Fruit fly (Drosophila melanogaster) whole organism, embryonic: ENCODE results near the gene msn.

ENCODE experiments used
- ATbp ChIP-seq: fragments of 200-800 bp; sonication (Bioruptor generic); optimal IDR thresholded peaks from 2 replicates; lab custom pipeline; 2017; ENCODE audit warnings: missing biosample characterization, mild to moderate bottlenecking, missing genetic modification characterization, missing genetic modification reagents
- Aef1 ChIP-seq: fragments of 200-800 bp; sonication (Bioruptor generic); IDR thresholded peaks from 3 replicates; pipeline ENCODE4 v1.3.6; 2022; ENCODE audit warnings: missing biosample characterization, missing genetic modification characterization
- Atf-2 ChIP-seq: fragments of 200-800 bp; sonication (Bioruptor generic); optimal IDR thresholded peaks from 2 replicates; lab custom pipeline; 2016; ENCODE audit warnings: missing biosample characterization, missing genetic modification characterization
- BEAF-32 ChIP-seq: fragments of 200-800 bp; sonication (Bioruptor generic); optimal IDR thresholded peaks from 3 replicates; lab custom pipeline; 2017; ENCODE audit warnings: missing biosample characterization, missing genetic modification characterization, mild to moderate bottlenecking, moderate library complexity, missing genetic modification reagents
- CG10321 ChIP-seq: fragments of 200-800 bp; sonication (Bioruptor generic); IDR thresholded peaks from 2 replicates; pipeline ENCODE4 v1.3.6; 2022; ENCODE audit warnings: missing biosample characterization, missing genetic modification characterization
- CG11247 ChIP-seq: fragments of 200-800 bp; sonication (Bioruptor generic); IDR thresholded peaks from 2 replicates; pipeline ENCODE4 v1.3.6; 2022; ENCODE audit warnings: missing biosample characterization, missing genetic modification characterization
- CG11456 ChIP-seq: fragments of 200-800 bp; sonication (Bioruptor generic); IDR thresholded peaks from 3 replicates; pipeline ENCODE4 v1.3.6; 2022; ENCODE audit warnings: missing biosample characterization, missing genetic modification characterization
- CG12071 ChIP-seq: fragments of 200-800 bp; sonication (Bioruptor generic); optimal IDR thresholded peaks from 3 replicates; lab custom pipeline; 2018; ENCODE audit warnings: missing biosample characterization, mild to moderate bottlenecking, missing genetic modification characterization
- CG12769 ChIP-seq: fragments of 200-800 bp; sonication (Bioruptor generic); optimal IDR thresholded peaks from 2 replicates; lab custom pipeline; 2019; ENCODE audit warnings: missing biosample characterization, mild to moderate bottlenecking, missing genetic modification characterization, moderate library complexity
- CG15011 ChIP-seq: fragments of 200-800 bp; sonication (Bioruptor generic); optimal IDR thresholded peaks from 3 replicates; lab custom pipeline; 2018; ENCODE audit warnings: missing biosample characterization, mild to moderate bottlenecking, missing genetic modification characterization
- CG15073 ChIP-seq: fragments of 200-800 bp; sonication (Bioruptor generic); optimal IDR thresholded peaks from 2 replicates; lab custom pipeline; 2016; ENCODE audit warnings: missing biosample characterization, missing genetic modification characterization
- CG17328 ChIP-seq: fragments of 200-800 bp; sonication (Bioruptor generic); IDR thresholded peaks from 2 replicates; pipeline ENCODE4 v1.3.6; 2022; ENCODE audit warnings: missing biosample characterization, missing genetic modification characterization
- CG17385 ChIP-seq: fragments of 200-800 bp; sonication (Bioruptor generic); optimal IDR thresholded peaks from 3 replicates; lab custom pipeline; 2018; ENCODE audit warnings: missing biosample characterization, mild to moderate bottlenecking, missing genetic modification characterization
- CG17802 ChIP-seq: fragments of 200-800 bp; sonication (Bioruptor generic); optimal IDR thresholded peaks from 2 replicates; lab custom pipeline; 2018; ENCODE audit warnings: missing biosample characterization, mild to moderate bottlenecking, missing genetic modification characterization, moderate library complexity
- CG1792 ChIP-seq: fragments of 200-800 bp; sonication (Bioruptor generic); optimal IDR thresholded peaks from 2 replicates; lab custom pipeline; 2016; ENCODE audit warnings: missing biosample characterization, missing genetic modification characterization
- CG18476 ChIP-seq: fragments of 200-800 bp; sonication (Bioruptor generic); optimal IDR thresholded peaks from 2 replicates; lab custom pipeline; 2016; ENCODE audit warnings: missing biosample characterization, mild to moderate bottlenecking, missing genetic modification characterization
- CG30020 ChIP-seq: fragments of 200-800 bp; optimal IDR thresholded peaks from 2 replicates; lab custom pipeline; 2019; ENCODE audit warnings: missing biosample characterization, mild to moderate bottlenecking, missing genetic modification characterization, moderate library complexity
- CG3163 ChIP-seq: fragments of 200-800 bp; sonication (Bioruptor generic); optimal IDR thresholded peaks from 3 replicates; lab custom pipeline; 2016; ENCODE audit warnings: missing biosample characterization, missing genetic modification characterization
- CG33557 ChIP-seq: fragments of 200-800 bp; sonication (Bioruptor generic); optimal IDR thresholded peaks from 2 replicates; lab custom pipeline; 2019; ENCODE audit warnings: missing biosample characterization, mild to moderate bottlenecking, missing genetic modification characterization, moderate library complexity
- CG34376 ChIP-seq: fragments of 200-800 bp; sonication (Bioruptor generic); optimal IDR thresholded peaks from 2 replicates; lab custom pipeline; 2018; ENCODE audit warnings: missing biosample characterization, mild to moderate bottlenecking, missing genetic modification characterization
- CG5245 ChIP-seq: fragments of 200-800 bp; sonication (Bioruptor generic); optimal IDR thresholded peaks from 3 replicates; lab custom pipeline; 2016; ENCODE audit warnings: missing biosample characterization, missing genetic modification characterization
- CG6689 ChIP-seq: fragments of 200-800 bp; sonication (Bioruptor generic); IDR thresholded peaks from 2 replicates; pipeline ENCODE4 v1.3.6; 2022; ENCODE audit warnings: missing biosample characterization, missing genetic modification characterization
- CG7271 ChIP-seq: fragments of 200-800 bp; sonication (Bioruptor generic); optimal IDR thresholded peaks from 2 replicates; lab custom pipeline; 2018; ENCODE audit warnings: missing biosample characterization, mild to moderate bottlenecking, missing genetic modification characterization, moderate library complexity
- CG9215 ChIP-seq: fragments of 200-800 bp; sonication (Bioruptor generic); IDR thresholded peaks from 2 replicates; pipeline ENCODE4 v1.3.6; 2022; ENCODE audit warnings: missing biosample characterization, missing genetic modification characterization
- Dek ChIP-seq: fragments of 200-800 bp; sonication (Bioruptor generic); optimal IDR thresholded peaks from 3 replicates; lab custom pipeline; 2019; ENCODE audit warnings: missing biosample characterization, mild to moderate bottlenecking, missing genetic modification characterization, moderate library complexity
- Dref ChIP-seq: fragments of 200-800 bp; sonication (Bioruptor generic); IDR thresholded peaks from 2 replicates; pipeline ENCODE4 v1.3.6; 2022; ENCODE audit warnings: missing biosample characterization, missing genetic modification characterization
- Gsc ChIP-seq: fragments of 200-800 bp; sonication (Bioruptor generic); IDR thresholded peaks from 2 replicates; pipeline ENCODE4 v1.3.6; 2022; ENCODE audit warnings: missing biosample characterization, missing genetic modification characterization
- H15 ChIP-seq: fragments of 200-800 bp; sonication (Bioruptor generic); IDR thresholded peaks from 3 replicates; pipeline ENCODE4 v1.3.6; 2022; ENCODE audit warnings: missing biosample characterization, missing genetic modification characterization
- H2.0 ChIP-seq: fragments of 200-800 bp; sonication (Bioruptor generic); IDR thresholded peaks from 2 replicates; pipeline ENCODE4 v1.3.6; 2022; ENCODE audit warnings: missing biosample characterization, missing genetic modification characterization
- HLH54F ChIP-seq: fragments of 200-800 bp; sonication (Bioruptor generic); optimal IDR thresholded peaks from 3 replicates; lab custom pipeline; 2016; ENCODE audit warnings: missing biosample characterization, missing genetic modification characterization
- Lim3 ChIP-seq: fragments of 200-800 bp; sonication (Bioruptor generic); IDR thresholded peaks from 2 replicates; pipeline ENCODE4 v1.3.6; 2022; ENCODE audit warnings: missing biosample characterization, missing genetic modification characterization
- Max ChIP-seq: fragments of 200-800 bp; sonication (Bioruptor generic); optimal IDR thresholded peaks from 2 replicates; lab custom pipeline; 2016; ENCODE audit warnings: missing biosample characterization, mild to moderate bottlenecking, missing genetic modification characterization
- Poxn ChIP-seq: fragments of 200-800 bp; sonication (Bioruptor generic); IDR thresholded peaks from 2 replicates; pipeline ENCODE4 v1.3.6; 2022; ENCODE audit warnings: missing biosample characterization, missing genetic modification characterization
- Scr ChIP-seq: fragments of 200-800 bp; sonication (Bioruptor generic); IDR thresholded peaks from 2 replicates; pipeline ENCODE4 v1.3.6; 2022; ENCODE audit warnings: missing biosample characterization, missing genetic modification characterization; ENCODE audit not compliant: partially characterized antibody
- Side ChIP-seq: fragments of 200-800 bp; sonication (Bioruptor generic); optimal IDR thresholded peaks from 2 replicates; lab custom pipeline; 2016; ENCODE audit warnings: missing biosample characterization, missing genetic modification characterization
- Usf ChIP-seq: fragments of 200-800 bp; sonication (Bioruptor generic); optimal IDR thresholded peaks from 2 replicates; lab custom pipeline; 2017; ENCODE audit warnings: missing genotype, missing biosample characterization, missing genetic modification characterization
- abd-A ChIP-seq: fragments of 200-800 bp; sonication (Bioruptor generic); optimal IDR thresholded peaks from 3 replicates; lab custom pipeline; 2019; ENCODE audit warnings: missing biosample characterization, mild to moderate bottlenecking, missing genetic modification characterization, moderate library complexity
- bsh ChIP-seq, 2 experiments: fragments of 200-800 bp; sonication (Bioruptor generic); optimal IDR thresholded peaks; 2 replicates each; lab custom pipeline; 2017 to 2018; ENCODE audit warnings: mild to moderate bottlenecking in 2 of 2, missing biosample characterization in 2 of 2, missing genetic modification characterization in 2 of 2, moderate library complexity in 1 of 2
- chm ChIP-seq: fragments of 200-800 bp; sonication (Bioruptor generic); IDR thresholded peaks from 2 replicates; pipeline ENCODE4 v1.3.6; 2022; ENCODE audit warnings: missing biosample characterization, missing genetic modification characterization
- corto ChIP-seq: fragments of 200-800 bp; sonication (Bioruptor generic); optimal IDR thresholded peaks from 2 replicates; lab custom pipeline; 2016; ENCODE audit warnings: missing biosample characterization, mild to moderate bottlenecking, missing genetic modification characterization, moderate library complexity
- fd64A ChIP-seq: fragments of 200-800 bp; sonication (Bioruptor generic); optimal IDR thresholded peaks from 3 replicates; lab custom pipeline; 2018; ENCODE audit warnings: missing biosample characterization, mild to moderate bottlenecking, missing genetic modification characterization
- gsb-n ChIP-seq: fragments of 200-800 bp; sonication (Bioruptor generic); optimal IDR thresholded peaks from 3 replicates; lab custom pipeline; 2018; ENCODE audit warnings: missing biosample characterization, mild to moderate bottlenecking, missing genetic modification characterization
- hkb ChIP-seq, 2 experiments: fragments of 200-800 bp in 1 of 2; fragments of >200 bp in 1 of 2; sonication (Bioruptor generic) in 1 of 2; IDR thresholded peaks in 1 of 2; optimal IDR thresholded peaks in 1 of 2; 2 replicates each; pipeline versions ENCODE4 v1.3.6 to Lab custom; 2017 to 2022; ENCODE audit warnings: missing biosample characterization in 1 of 2, missing genetic modification characterization in 1 of 2
- inv ChIP-seq: fragments of 200-800 bp; sonication (Bioruptor generic); IDR thresholded peaks from 2 replicates; pipeline ENCODE4 v1.3.6; 2022; ENCODE audit warnings: missing biosample characterization, missing genetic modification characterization; ENCODE audit not compliant: partially characterized antibody
- ken ChIP-seq: fragments of 200-800 bp; sonication (Bioruptor generic); IDR thresholded peaks from 3 replicates; pipeline ENCODE4 v1.3.6; 2022; ENCODE audit warnings: missing biosample characterization, missing genetic modification characterization
- kni ChIP-seq: fragments of 200-800 bp; sonication (Bioruptor generic); optimal IDR thresholded peaks from 3 replicates; lab custom pipeline; 2017; ENCODE audit warnings: mild to moderate bottlenecking, missing biosample characterization, missing genetic modification reagents, missing genetic modification characterization
- mld ChIP-seq: fragments of 200-800 bp; sonication (Bioruptor generic); IDR thresholded peaks from 3 replicates; pipeline ENCODE4 v1.3.6; 2022; ENCODE audit warnings: missing biosample characterization, missing genetic modification characterization; ENCODE audit not compliant: partially characterized antibody
- org-1 ChIP-seq: fragments of 200-800 bp; sonication (Bioruptor generic); optimal IDR thresholded peaks from 2 replicates; lab custom pipeline; 2017; ENCODE audit warnings: missing biosample characterization, missing genetic modification characterization
- pzg ChIP-seq: fragments of 200-800 bp; sonication (Bioruptor generic); optimal IDR thresholded peaks from 3 replicates; lab custom pipeline; 2018; ENCODE audit warnings: missing biosample characterization, mild to moderate bottlenecking, missing genetic modification characterization, moderate library complexity
- tup ChIP-seq: fragments of 200-800 bp; sonication (Bioruptor generic); optimal IDR thresholded peaks from 2 replicates; lab custom pipeline; 2016; ENCODE audit warnings: missing biosample characterization, mild to moderate bottlenecking, missing genetic modification characterization, moderate library complexity

msn gene

dm6 chr3L:2631406-2631805, 45.1 kb upstream of the msn start, which contains the start of the genes CG42245 and MEP-1 (continued):
- peak; percentile 45 for TF ChIP-seq CG1792 (GFP tag; lab: Kevin White, UChicago)
- no peak for TF ChIP-seq kni (GFP tag; lab: Kevin White, UChicago)
- TF ChIP-seq CG3163 (GFP tag; lab: Kevin White, UChicago): peak; percentile 47
- peak; percentile 84 for TF ChIP-seq Dref (GFP tag; lab: Robert Waterston, UW)
- TF ChIP-seq CG15073 (GFP tag; lab: Kevin White, UChicago): no peak
- peak; percentile 69 for TF ChIP-seq Max
- no peak for TF ChIP-seq hkb (optimal IDR thresholded peaks at IDR 0.05; lab: Kevin White, UChicago)
- TF ChIP-seq hkb (GFP tag; IDR thresholded peaks at IDR 0.05; lab: Robert Waterston, UW): no peak
- TF ChIP-seq CG18476 (GFP tag; lab: Kevin White, UChicago): peak; percentile 42
- TF ChIP-seq HLH54F: peak; percentile 58
- TF ChIP-seq CG12769 (tag; lab: Kevin White, UChicago): no peak
- TF ChIP-seq bsh (GFP tag; optimal IDR thresholded peaks at IDR 0.05; lab: Kevin White, UChicago): peak in 1 of 2 experiments; percentile 53
- peak; percentile 19 for TF ChIP-seq ATbp (GFP tag; lab: Kevin White, UChicago)
- TF ChIP-seq chm (GFP tag; lab: Robert Waterston, UW): no peak
- TF ChIP-seq fd64A: no peak
- TF ChIP-seq BEAF-32 (GFP tag; lab: Kevin White, UChicago): peak; percentile 67
- TF ChIP-seq CG34376 (GFP tag; lab: Kevin White, UChicago): peak; percentile 19
- TF ChIP-seq Side (GFP tag; lab: Kevin White, UChicago): peak; percentile 46
- TF ChIP-seq gsb-n (tag; lab: Kevin White, UChicago): no peak
- TF ChIP-seq abd-A (tag; lab: Kevin White, UChicago): no peak
- TF ChIP-seq Usf (GFP tag; lab: Kevin White, UChicago): no peak
- TF ChIP-seq H2.0 (GFP tag; lab: Robert Waterston, UW): 0 out of 2 replicates have a peak, but pooled peaks have one; percentile 4
- TF ChIP-seq CG7271 (tag; lab: Kevin White, UChicago): peak; percentile 36
- TF ChIP-seq Dek (tag; lab: Kevin White, UChicago): no peak
- peak; percentile 39 for TF ChIP-seq CG30020
- TF ChIP-seq CG6689 (GFP tag; lab: Robert Waterston, UW): no peak
- peak; percentile 67; the same call in 1 of the 3 replicates for TF ChIP-seq mld
- TF ChIP-seq pzg (GFP tag; lab: Kevin White, UChicago): peak; percentile 82
- TF ChIP-seq CG9215: no peak
- no peak for TF ChIP-seq Gsc (GFP tag; lab: Robert Waterston, UW)
- TF ChIP-seq CG17328 (GFP tag; lab: Robert Waterston, UW): no peak
- no peak for TF ChIP-seq CG15011 (GFP tag; lab: Kevin White, UChicago)
- peak; percentile 52 for TF ChIP-seq tup
- TF ChIP-seq CG10321 (GFP tag; lab: Robert Waterston, UW): no peak
- TF ChIP-seq CG5245 (GFP tag; lab: Kevin White, UChicago): peak; percentile 26
- peak; percentile 36 for TF ChIP-seq CG17385 (GFP tag; lab: Kevin White, UChicago)
- TF ChIP-seq CG33557 (GFP tag; lab: Kevin White, UChicago): peak; percentile 29
- TF ChIP-seq H15 (GFP tag; lab: Robert Waterston, UW): no peak
- TF ChIP-seq Poxn (GFP tag; lab: Robert Waterston, UW): no peak
- peak; percentile 43; the same call in 1 of the 2 replicates for TF ChIP-seq inv (GFP tag; lab: Robert Waterston, UW)
- TF ChIP-seq CG12071 (GFP tag; lab: Kevin White, UChicago): no peak
- no peak for TF ChIP-seq Lim3 (GFP tag; lab: Robert Waterston, UW)
- peak; percentile 20 for TF ChIP-seq corto (GFP tag; lab: Kevin White, UChicago)
- TF ChIP-seq CG11247 (GFP tag; lab: Robert Waterston, UW): no peak
- TF ChIP-seq Scr (GFP tag; lab: Robert Waterston, UW): peak; percentile 69
- TF ChIP-seq org-1: no peak
- no peak for TF ChIP-seq CG11456
- peak; percentile 14 for TF ChIP-seq Atf-2
- no peak for TF ChIP-seq CG17802
- no peak for TF ChIP-seq Aef1 (GFP tag; lab: Robert Waterston, UW)
- TF ChIP-seq ken (GFP tag; lab: Robert Waterston, UW): no peak
